Worm (Caenorhabditis elegans): ENCODE results near the gene K12H4.6.
A peak's percentile ranks its signal among the peaks of the same experiment; 100 is the strongest.

The K12H4.6 gene

ce11 chrIII:8080165-8080738 is 37.6 kb upstream of the K12H4.6 start, which contains the start of the genes dcr-1 and apc-2:
Gene dcr-1 (minus strand): TSS chrIII:8080281.
Gene apc-2 (plus strand): TSS chrIII:8080629.
- TF ChIP-seq nhr-6 (tag; optimal IDR thresholded peaks at IDR 0.05) (no peak), ceh-20 (GFP tag; IDR thresholded peaks at IDR 0.05) (no peak), F49E8.2 (tag; optimal IDR thresholded peaks at IDR 0.05; ENCODE audit: borderline replicate concordance) (no peak), dpl-1 (GFP tag; optimal IDR thresholded peaks at IDR 0.05) (peak; percentile 37), T26A8.4 (GFP tag; IDR thresholded peaks at IDR 0.05) (no peak), nhr-102 (tag; optimal IDR thresholded peaks at IDR 0.05) (no peak), lir-3 (tag; optimal IDR thresholded peaks at IDR 0.05) (no peak), nhr-28 (tag; optimal IDR thresholded peaks at IDR 0.05) (peak; percentile 10), ctbp-1 (GFP tag; IDR thresholded peaks at IDR 0.05) (no peak)

ce11 chrIII:8077180-8077579 is 34.5 kb upstream of the K12H4.6 start:
- TF ChIP-seq mep-1 (tag; optimal IDR thresholded peaks at IDR 0.05), result no peak
- TF ChIP-seq unc-62 (GFP tag; optimal IDR thresholded peaks at IDR 0.05 in 1 of 2), result peak in 1 of 2 experiments; percentile 97
- TF ChIP-seq unc-62 (tag; optimal IDR thresholded peaks at IDR 0.05), result no peak

ce11 chrIII:8069206-8069605 is 26.5 kb upstream of the K12H4.6 start:
- TF ChIP-seq cey-2 (tag; optimal IDR thresholded peaks at IDR 0.05; ENCODE audit: borderline replicate concordance, insufficient read depth), result no peak
- TF ChIP-seq nhr-10 (tag; optimal IDR thresholded peaks at IDR 0.05), result no peak
- TF ChIP-seq Y75B8A.6 (GFP tag; IDR thresholded peaks at IDR 0.05), result no peak
- no peak for TF ChIP-seq nhr-48 (tag; optimal IDR thresholded peaks at IDR 0.05)
- no peak for TF ChIP-seq R02D3.7 (tag; optimal IDR thresholded peaks at IDR 0.05)
- TF ChIP-seq daf-8 (GFP tag; IDR thresholded peaks at IDR 0.05), result no peak
- peak; percentile 38; the same call in 1 of the 2 replicates for TF ChIP-seq vab-7 (GFP tag; IDR thresholded peaks at IDR 0.05)
- TF ChIP-seq snpc-4 (tag; optimal IDR thresholded peaks at IDR 0.05), result peak; percentile 39
- TF ChIP-seq daf-16 (GFP tag; optimal IDR thresholded peaks at IDR 0.05), result no peak
- TF ChIP-seq daf-16 (tag; optimal IDR thresholded peaks at IDR 0.05), result no peak
- no peak for TF ChIP-seq ceh-44 (GFP tag; IDR thresholded peaks at IDR 0.05)
- 0 out of 2 replicates have a peak, but pooled peaks have one; percentile 23 for TF ChIP-seq arid-1 (GFP tag; conservative IDR thresholded peaks at IDR 0.05)
- TF ChIP-seq attf-4 (tag; optimal IDR thresholded peaks at IDR 0.05), result no peak
- TF ChIP-seq aha-1 (tag), result no peak
- peak; percentile 55 for TF ChIP-seq mes-2 (tag; optimal IDR thresholded peaks at IDR 0.05; ENCODE audit: poor library complexity, severe bottlenecking)
- 0 out of 2 replicates have a peak, but pooled peaks have one; percentile 53 for TF ChIP-seq D1046.2 (GFP tag; IDR thresholded peaks at IDR 0.05)
- TF ChIP-seq daf-19 (GFP tag; conservative IDR thresholded peaks at IDR 0.05), result no peak
- TF ChIP-seq lin-13 (GFP tag; optimal IDR thresholded peaks at IDR 0.05), result no peak
- TF ChIP-seq hlh-30 (tag; optimal IDR thresholded peaks at IDR 0.05; ENCODE audit: insufficient read depth), result no peak
- no peak for TF ChIP-seq unc-130 (GFP tag; optimal IDR thresholded peaks at IDR 0.05)
- no peak for TF ChIP-seq nhr-11 (tag; optimal IDR thresholded peaks at IDR 0.05)
- TF ChIP-seq ceh-82 (tag; optimal IDR thresholded peaks at IDR 0.05), result no peak
- TF ChIP-seq ama-1 (optimal IDR thresholded peaks at IDR 0.05), result no peak
- TF ChIP-seq pha-4 (GFP tag; IDR thresholded peaks at IDR 0.05), result no peak
- TF ChIP-seq pha-4 (tag; optimal IDR thresholded peaks at IDR 0.05), result no peak
- no peak for TF ChIP-seq zfp-3 (GFP tag; conservative IDR thresholded peaks at IDR 0.05)
- no peak for TF ChIP-seq ceh-62 (tag; optimal IDR thresholded peaks at IDR 0.05)
- 0 out of 2 replicates have a peak, but pooled peaks have one; percentile 57 for TF ChIP-seq dmd-8 (GFP tag; IDR thresholded peaks at IDR 0.05)
- TF ChIP-seq ctbp-1 (GFP tag; IDR thresholded peaks at IDR 0.05), result no peak
- TF ChIP-seq F10B5.3 (tag; optimal IDR thresholded peaks at IDR 0.05), result no peak
- TF ChIP-seq fkh-10 (GFP tag; optimal IDR thresholded peaks at IDR 0.05), result no peak
- TF ChIP-seq duxl-1 (tag; optimal IDR thresholded peaks at IDR 0.05; ENCODE audit: poor library complexity), result peak; percentile 14
- TF ChIP-seq dpl-1 (GFP tag; optimal IDR thresholded peaks at IDR 0.05), result no peak
- no peak for TF ChIP-seq lin-15B (tag; optimal IDR thresholded peaks at IDR 0.05)
- TF ChIP-seq Y105C5A.15 (GFP tag; IDR thresholded peaks at IDR 0.05), result 0 out of 2 replicates have a peak, but pooled peaks have one; percentile 41
- no peak for TF ChIP-seq saeg-2 (GFP tag; IDR thresholded peaks at IDR 0.05)
- peak; percentile 71; the same call in 1 of the 2 replicates for TF ChIP-seq F26F4.8 (GFP tag; conservative IDR thresholded peaks at IDR 0.05)
- no peak for TF ChIP-seq nhr-42 (GFP tag; IDR thresholded peaks at IDR 0.05)
